Worm (Caenorhabditis elegans) whole organism, L4 larva: ENCODE data around the gene C04C11.25.

Experiments used
- F26F4.8 ChIP-seq: fragments of 200-800 bp; sonication (Bioruptor generic); conservative IDR thresholded peaks from 2 replicates; pipeline ENCODE4 v1.3.6; 2022; ENCODE audit warnings: missing genetic modification characterization, missing compliant biosample characterization
- F49E8.2 ChIP-seq: sonication (generic microtip); optimal IDR thresholded peaks from 2 replicates; lab custom pipeline; 2016; ENCODE audit warnings: missing compliant biosample characterization, mild to moderate bottlenecking, missing genetic modification characterization, borderline replicate concordance
- R02D3.7 ChIP-seq: fragments of 150-350 bp; sonication (generic microtip); optimal IDR thresholded peaks from 3 replicates; lab custom pipeline; 2014; ENCODE audit warnings: missing biosample characterization, missing genetic modification characterization
- T26A8.4 ChIP-seq: fragments of 200-800 bp; sonication (Bioruptor generic); IDR thresholded peaks from 2 replicates; pipeline ENCODE4 v1.3.6; 2022; ENCODE audit warnings: missing genetic modification characterization, missing compliant biosample characterization
- Y48G9A.11 ChIP-seq: fragments of 200-800 bp; sonication (Bioruptor generic); IDR thresholded peaks from 2 replicates; pipeline ENCODE4 v1.3.6; 2022; ENCODE audit warnings: missing genetic modification reagents, missing genetic modification characterization, missing compliant biosample characterization
- Y5F2A.4 ChIP-seq: fragments of 200-800 bp; sonication (Bioruptor generic); optimal IDR thresholded peaks from 2 replicates; lab custom pipeline; 2018; ENCODE audit warnings: mild to moderate bottlenecking, missing genetic modification characterization, missing compliant biosample characterization
- ZK337.2 ChIP-seq: fragments of 200-800 bp; sonication (Bioruptor generic); IDR thresholded peaks from 2 replicates; pipeline ENCODE4 v1.3.6; 2022; ENCODE audit warnings: missing genetic modification reagents, missing genetic modification characterization, missing compliant biosample characterization
- aly-2 ChIP-seq: sonication (generic microtip); optimal IDR thresholded peaks from 2 replicates; lab custom pipeline; 2018; ENCODE audit warnings: missing biosample characterization, missing genetic modification characterization
- ama-1 ChIP-seq: fragments of 150-350 bp; optimal IDR thresholded peaks from 2 replicates; lab custom pipeline; 2014; ENCODE audit warnings: inconsistent platforms, mixed read lengths
- arid-1 ChIP-seq: fragments of 200-800 bp; sonication (Bioruptor generic); conservative IDR thresholded peaks from 2 replicates; pipeline ENCODE4 v1.3.6; 2022; ENCODE audit warnings: missing genetic modification reagents, missing genetic modification characterization, missing compliant biosample characterization
- ceh-28 ChIP-seq: fragments of 150-350 bp; optimal IDR thresholded peaks from 2 replicates; lab custom pipeline; 2014; ENCODE audit warnings: missing biosample characterization, missing genetic modification reagents, missing genetic modification characterization
- cey-2 ChIP-seq: sonication (generic microtip); optimal IDR thresholded peaks from 3 replicates; lab custom pipeline; 2017; ENCODE audit warnings: missing genetic modification characterization, mild to moderate bottlenecking, missing compliant biosample characterization, antibody characterized with exemption, borderline replicate concordance; ENCODE audit not compliant: insufficient read depth
- daf-8 ChIP-seq: fragments of 200-800 bp; sonication (Bioruptor generic); IDR thresholded peaks from 2 replicates; pipeline ENCODE4 v1.3.6; 2022; ENCODE audit warnings: missing genetic modification characterization, missing compliant biosample characterization
- dmd-8 ChIP-seq: fragments of 200-800 bp; sonication (Bioruptor generic); IDR thresholded peaks from 2 replicates; pipeline ENCODE4 v1.3.6; 2022; ENCODE audit warnings: missing genetic modification characterization, missing compliant biosample characterization
- dpl-1 ChIP-seq: fragments of 150-350 bp; optimal IDR thresholded peaks from 2 replicates; lab custom pipeline; 2014; ENCODE audit warnings: missing biosample characterization, missing genetic modification reagents, missing genetic modification characterization
- dve-1 ChIP-seq: sonication (generic microtip); optimal IDR thresholded peaks from 2 replicates; lab custom pipeline; 2017; ENCODE audit warnings: antibody characterized with exemption, mild to moderate bottlenecking, missing genetic modification characterization, missing compliant biosample characterization; ENCODE audit not compliant: insufficient read depth
- egl-27 ChIP-seq: sonication (generic microtip); optimal IDR thresholded peaks from 3 replicates; lab custom pipeline; 2017; ENCODE audit warnings: missing biosample characterization, missing genetic modification reagents, missing genetic modification characterization
- fkh-10 ChIP-seq: fragments of 150-350 bp; optimal IDR thresholded peaks from 2 replicates; lab custom pipeline; 2014; ENCODE audit warnings: missing biosample characterization, missing genetic modification reagents, missing genetic modification characterization
- fos-1 ChIP-seq: fragments of 150-350 bp; optimal IDR thresholded peaks from 2 replicates; lab custom pipeline; 2014; ENCODE audit warnings: missing biosample characterization, missing genetic modification characterization
- hlh-30 ChIP-seq: sonication (generic microtip); optimal IDR thresholded peaks from 2 replicates; lab custom pipeline; 2017; ENCODE audit warnings: antibody characterized with exemption, mild to moderate bottlenecking, missing genetic modification characterization, missing compliant biosample characterization; ENCODE audit not compliant: insufficient read depth
- lin-1 ChIP-seq: fragments of 200-800 bp; sonication (Bioruptor generic); IDR thresholded peaks from 2 replicates; pipeline ENCODE4 v1.3.6; 2022; ENCODE audit warnings: missing genetic modification reagents, missing genetic modification characterization, missing compliant biosample characterization
- lin-13 ChIP-seq: fragments of 150-350 bp; optimal IDR thresholded peaks from 2 replicates; lab custom pipeline; 2014; ENCODE audit warnings: missing biosample characterization, missing genetic modification reagents, missing genetic modification characterization
- lin-15B ChIP-seq: fragments of 150-350 bp; sonication (generic microtip); optimal IDR thresholded peaks from 3 replicates; lab custom pipeline; 2014; ENCODE audit warnings: missing biosample characterization, missing genetic modification characterization
- lin-29 ChIP-seq: fragments of 200-800 bp; sonication (Bioruptor generic); IDR thresholded peaks from 2 replicates; pipeline ENCODE4 v1.3.6; 2022; ENCODE audit warnings: missing genetic modification reagents, missing genetic modification characterization, missing compliant biosample characterization
- lin-38 ChIP-seq: fragments of 200-800 bp; sonication (Bioruptor generic); IDR thresholded peaks from 2 replicates; pipeline ENCODE4 v1.3.6; 2022; ENCODE audit warnings: missing genetic modification reagents, missing genetic modification characterization, missing compliant biosample characterization
- lsy-2 ChIP-seq, 2 experiments: fragments of 150-350 bp in 1 of 2; sonication (generic microtip) in 1 of 2; optimal IDR thresholded peaks; 2 replicates each; lab custom pipeline; 2014 to 2017; ENCODE audit warnings: missing biosample characterization in 2 of 2, missing genetic modification characterization in 2 of 2
- madf-9 ChIP-seq: fragments of 200-800 bp; sonication (Bioruptor generic); conservative IDR thresholded peaks from 2 replicates; pipeline ENCODE4 v1.3.6; 2022; ENCODE audit warnings: missing genetic modification reagents, missing genetic modification characterization, missing compliant biosample characterization
- mdl-1 ChIP-seq, 2 experiments: fragments of 150-350 bp in 1 of 2; sonication (generic microtip) in 1 of 2; optimal IDR thresholded peaks; 2 replicates each; lab custom pipeline; 2014 to 2017; ENCODE audit warnings: missing biosample characterization in 2 of 2, missing genetic modification characterization in 2 of 2
- nhr-10 ChIP-seq: fragments of 150-350 bp; optimal IDR thresholded peaks from 2 replicates; lab custom pipeline; 2014; ENCODE audit warnings: missing biosample characterization, missing genetic modification characterization
- nhr-11 ChIP-seq: fragments of 150-350 bp; optimal IDR thresholded peaks from 2 replicates; lab custom pipeline; 2014; ENCODE audit warnings: missing biosample characterization, missing genetic modification characterization
- nhr-111 ChIP-seq: fragments of 200-800 bp; sonication (Bioruptor generic); optimal IDR thresholded peaks from 2 replicates; lab custom pipeline; 2018; ENCODE audit warnings: mild to moderate bottlenecking, missing genetic modification characterization, missing compliant biosample characterization
- nhr-41 ChIP-seq: fragments of 200-800 bp; sonication (Bioruptor generic); IDR thresholded peaks from 2 replicates; pipeline ENCODE4 v1.3.6; 2022; ENCODE audit warnings: missing genetic modification reagents, missing genetic modification characterization, missing compliant biosample characterization
- nhr-76 ChIP-seq: fragments of 150-350 bp; optimal IDR thresholded peaks from 2 replicates; lab custom pipeline; 2014; ENCODE audit warnings: missing biosample characterization, missing genetic modification characterization
- nhr-77 ChIP-seq: fragments of 150-350 bp; optimal IDR thresholded peaks from 2 replicates; lab custom pipeline; 2014; ENCODE audit warnings: missing biosample characterization, missing genetic modification characterization
- php-3 ChIP-seq: fragments of 200-800 bp; sonication (Bioruptor generic); IDR thresholded peaks from 2 replicates; pipeline ENCODE4 v1.3.6; 2022; ENCODE audit warnings: missing genetic modification reagents, missing genetic modification characterization, missing compliant biosample characterization
- pqm-1 ChIP-seq: sonication (generic microtip); optimal IDR thresholded peaks from 2 replicates; lab custom pipeline; 2017; ENCODE audit warnings: missing biosample characterization, missing genetic modification characterization
- rbr-2 ChIP-seq: sonication (generic microtip); optimal IDR thresholded peaks from 2 replicates; lab custom pipeline; 2016; ENCODE audit warnings: missing genotype, missing genetic modification characterization, missing compliant biosample characterization
- sdz-12 ChIP-seq: fragments of 200-800 bp; sonication (Bioruptor generic); optimal IDR thresholded peaks from 2 replicates; lab custom pipeline; 2018; ENCODE audit warnings: mild to moderate bottlenecking, missing genetic modification characterization, missing compliant biosample characterization
- snpc-1.2 ChIP-seq: fragments of 200-800 bp; sonication (Bioruptor generic); IDR thresholded peaks from 2 replicates; pipeline ENCODE4 v1.3.6; 2022; ENCODE audit warnings: missing genetic modification reagents, missing genetic modification characterization, missing compliant biosample characterization
- tra-1 ChIP-seq: fragments of 200-800 bp; sonication (Bioruptor generic); IDR thresholded peaks from 2 replicates; pipeline ENCODE4 v1.3.6; 2022; ENCODE audit warnings: missing genetic modification reagents, missing genetic modification characterization, missing compliant biosample characterization
- unc-39 ChIP-seq: sonication (generic microtip); optimal IDR thresholded peaks from 2 replicates; lab custom pipeline; 2017; ENCODE audit warnings: missing biosample characterization, missing genetic modification characterization
- vab-7 ChIP-seq: fragments of 200-800 bp; sonication (Bioruptor generic); IDR thresholded peaks from 2 replicates; pipeline ENCODE4 v1.3.6; 2022; ENCODE audit warnings: missing genetic modification reagents, missing genetic modification characterization, missing compliant biosample characterization
- zfp-2 ChIP-seq: sonication (generic microtip); optimal IDR thresholded peaks from 2 replicates; lab custom pipeline; 2016; ENCODE audit warnings: mild to moderate bottlenecking, missing genetic modification characterization, missing compliant biosample characterization
- zip-11 ChIP-seq: fragments of 200-800 bp; sonication (Bioruptor generic); IDR thresholded peaks from 2 replicates; pipeline ENCODE4 v1.3.6; 2022; ENCODE audit warnings: missing genetic modification characterization, missing compliant biosample characterization

Gene C04C11.25

DNA sequence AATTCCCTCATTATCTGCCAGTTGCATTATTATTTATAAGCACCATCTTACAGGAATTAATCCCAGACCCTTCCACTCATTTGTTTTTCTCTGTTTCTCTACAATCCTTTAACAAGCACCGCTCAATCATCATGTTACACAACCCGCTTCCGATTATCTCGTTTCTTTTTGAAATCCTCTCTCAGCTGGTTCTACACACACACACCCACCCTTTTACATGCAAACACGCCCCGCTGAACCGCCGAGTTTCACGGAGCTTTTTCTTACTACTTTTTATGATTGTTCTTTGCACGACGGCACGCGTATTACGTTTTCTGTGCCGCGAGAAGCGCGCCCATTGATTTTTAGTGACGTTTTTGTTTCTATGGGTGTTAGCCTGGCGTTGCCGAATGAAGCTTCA lies 41.5 kb downstream of the C04C11.25 start (continued):
- no peak for TF ChIP-seq lin-15B (tag; lab: Kevin White, UChicago)
- no peak for TF ChIP-seq sdz-12
- no peak for TF ChIP-seq F49E8.2 (tag; lab: Kevin White, UChicago)
- TF ChIP-seq egl-27 (tag; lab: Kevin White, UChicago), result no peak
- no peak for TF ChIP-seq zip-11 (GFP tag; lab: Robert Waterston, UW)
- TF ChIP-seq aly-2 (tag; lab: Kevin White, UChicago), result no peak
- TF ChIP-seq arid-1, result no peak
- peak; percentile 42 for TF ChIP-seq rbr-2
- TF ChIP-seq daf-8 (GFP tag; lab: Robert Waterston, UW), result no peak
- no peak for TF ChIP-seq dmd-8 (GFP tag; lab: Robert Waterston, UW)
- TF ChIP-seq ZK337.2 (GFP tag; lab: Robert Waterston, UW), result no peak
- TF ChIP-seq R02D3.7 (tag; lab: Kevin White, UChicago), result no peak
- no peak for TF ChIP-seq nhr-111 (GFP tag; lab: Kevin White, UChicago)
- no peak for TF ChIP-seq F26F4.8 (GFP tag; lab: Robert Waterston, UW)
- no peak for TF ChIP-seq zfp-2 (tag; lab: Kevin White, UChicago)
- TF ChIP-seq unc-39 (tag; lab: Kevin White, UChicago), result no peak
- no peak for TF ChIP-seq tra-1
- TF ChIP-seq lin-38, result no peak
- TF ChIP-seq php-3 (GFP tag; lab: Robert Waterston, UW), result no peak
- no peak for TF ChIP-seq nhr-41
- no peak for TF ChIP-seq ceh-28
- no peak for TF ChIP-seq madf-9 (GFP tag; lab: Robert Waterston, UW)
- no peak for TF ChIP-seq lin-13
- no peak for TF ChIP-seq lin-29
- no peak for TF ChIP-seq ama-1
- TF ChIP-seq nhr-76 (tag; lab: Kevin White, UChicago), result no peak
- TF ChIP-seq fkh-10 (GFP tag; lab: Kevin White, UChicago), result no peak
- TF ChIP-seq lsy-2 (tag; optimal IDR thresholded peaks at IDR 0.05; lab: Kevin White, UChicago), result peak in 1 of 2 experiments; percentile 51
- TF ChIP-seq nhr-11 (tag; lab: Kevin White, UChicago), result peak; percentile 28
- TF ChIP-seq dpl-1 (GFP tag; lab: Kevin White, UChicago), result no peak
- peak; percentile 2 for TF ChIP-seq dve-1
- TF ChIP-seq lin-1 (GFP tag; lab: Robert Waterston, UW), result no peak
- no peak for TF ChIP-seq fos-1 (tag; lab: Kevin White, UChicago)
- peak in 1 of 2 experiments; percentile 25 for TF ChIP-seq mdl-1 (tag; optimal IDR thresholded peaks at IDR 0.05; lab: Kevin White, UChicago)
- no peak for TF ChIP-seq pqm-1 (tag; lab: Kevin White, UChicago)
- no peak for TF ChIP-seq cey-2 (tag; lab: Kevin White, UChicago)
- TF ChIP-seq vab-7, result no peak
- TF ChIP-seq snpc-1.2 (GFP tag; lab: Robert Waterston, UW), result no peak
- no peak for TF ChIP-seq Y5F2A.4 (GFP tag; lab: Kevin White, UChicago)
- TF ChIP-seq nhr-10 (tag; lab: Kevin White, UChicago), result no peak
- TF ChIP-seq hlh-30 (tag; lab: Kevin White, UChicago), result peak; percentile 64
- TF ChIP-seq T26A8.4 (GFP tag; lab: Robert Waterston, UW), result no peak
- peak; percentile 4 for TF ChIP-seq nhr-77 (tag; lab: Kevin White, UChicago)
- TF ChIP-seq Y48G9A.11 (GFP tag; lab: Robert Waterston, UW), result no peak
